Fruit fly (Drosophila melanogaster) Kc167 (cell line): ENCODE results near the gene CG9396.

Source experiments
- Myc ChIP-seq: fragments of >200 bp; optimal IDR thresholded peaks from 2 replicates; lab custom pipeline; 2017; ENCODE audit warnings: missing external identifiers
- insv ChIP-seq: fragments of >200 bp; optimal IDR thresholded peaks from 3 replicates; lab custom pipeline; 2018; ENCODE audit warnings: missing external identifiers
- psq ChIP-seq: fragments of >200 bp; optimal IDR thresholded peaks from 2 replicates; lab custom pipeline; 2017; ENCODE audit warnings: missing external identifiers
- ttk ChIP-seq: sonication (Bioruptor generic); optimal IDR thresholded peaks from 2 replicates; lab custom pipeline; 2017; ENCODE audit warnings: missing external identifiers

dm6 chr3R:9527907-9528842 is 43.2 kb downstream of the CG9396 start:
- TF ChIP-seq Myc: no peak
- no peak for TF ChIP-seq insv (lab: Kevin White, UChicago)
- no peak for TF ChIP-seq ttk (lab: Kevin White, UChicago)
- no peak for TF ChIP-seq psq (lab: Kevin White, UChicago)
